Fruit fly (Drosophila melanogaster): ENCODE data around the gene Prx6a.

DNA sequence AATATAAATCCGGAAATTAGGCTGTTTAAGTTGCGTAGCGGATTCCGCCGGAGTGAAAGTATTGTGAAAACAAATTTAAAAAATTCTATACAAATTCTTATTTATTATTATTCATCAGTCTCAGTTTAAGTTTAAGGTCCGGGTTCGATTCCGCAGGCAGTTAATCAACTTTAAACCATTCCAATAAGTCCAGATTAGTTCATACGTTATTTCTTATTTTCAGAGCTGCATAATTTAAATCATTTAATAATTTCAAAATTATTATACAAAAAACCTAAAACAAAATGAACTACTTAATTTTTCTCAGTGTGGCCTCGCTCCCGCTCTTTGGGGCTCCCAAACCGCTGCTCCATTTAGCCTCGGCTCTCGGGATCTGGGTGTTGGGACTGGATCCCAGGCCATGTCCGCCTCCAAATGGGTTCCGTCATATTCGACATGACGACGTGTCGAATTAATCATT, 47.7 kb downstream of the Prx6a start:
- TF ChIP-seq Blimp-1 (GFP tag; optimal IDR thresholded peaks at IDR 0.05) (peak; percentile 78), ci (GFP tag; IDR thresholded peaks at IDR 0.05) (peak; percentile 76), gsb (GFP tag; IDR thresholded peaks at IDR 0.05) (peak; percentile 35; the same call in 1 of the 2 replicates), sqz (GFP tag; optimal IDR thresholded peaks at IDR 0.05) (peak; percentile 74), luna (GFP tag; optimal IDR thresholded peaks at IDR 0.05) (no peak), E2f1 (GFP tag; IDR thresholded peaks at IDR 0.05) (peak; percentile 66; the same call in 1 of the 2 replicates), CG7372 (GFP tag; IDR thresholded peaks at IDR 0.05) (peak; percentile 72), repo (GFP tag; optimal IDR thresholded peaks at IDR 0.05) (peak; percentile 22), nerfin-1 (tag; optimal IDR thresholded peaks at IDR 0.05) (peak; percentile 87), bab2 (GFP tag; optimal IDR thresholded peaks at IDR 0.05) (peak; percentile 45), gcm2 (GFP tag; optimal IDR thresholded peaks at IDR 0.05) (peak; percentile 72), mld (GFP tag; IDR thresholded peaks at IDR 0.05; ENCODE audit: partially characterized antibody) (no peak), Abd-B (GFP tag; optimal IDR thresholded peaks at IDR 0.05) (peak; percentile 83)
